Fruit fly (Drosophila melanogaster) whole organism, prepupa: Measurements from ENCODE around the gene CG44005.

Experiments
- CG10669 ChIP-seq: fragments of 200-800 bp; sonication (Bioruptor generic); optimal IDR thresholded peaks from 3 replicates; lab custom pipeline; 2018; ENCODE audit warnings: missing biosample characterization, mild to moderate bottlenecking, missing genetic modification characterization, moderate library complexity
- CG11762 ChIP-seq: fragments of 200-800 bp; sonication (Bioruptor generic); optimal IDR thresholded peaks from 3 replicates; lab custom pipeline; 2016; ENCODE audit warnings: missing biosample characterization, missing genetic modification characterization; ENCODE audit not compliant: insufficient read depth
- CG11902 ChIP-seq: fragments of 200-800 bp; sonication (Bioruptor generic); optimal IDR thresholded peaks from 3 replicates; lab custom pipeline; 2016; ENCODE audit warnings: missing biosample characterization, missing genetic modification characterization
- CG15336 ChIP-seq: fragments of 200-800 bp; sonication (Bioruptor generic); IDR thresholded peaks from 2 replicates; pipeline ENCODE4 v1.3.6; 2022; ENCODE audit warnings: missing biosample characterization, missing genetic modification characterization
- CG1621 ChIP-seq: fragments of 200-800 bp; sonication (Bioruptor generic); optimal IDR thresholded peaks from 3 replicates; lab custom pipeline; 2018; ENCODE audit warnings: missing biosample characterization, mild to moderate bottlenecking, missing genetic modification characterization
- CG3032 ChIP-seq: fragments of 200-800 bp; optimal IDR thresholded peaks from 2 replicates; lab custom pipeline; 2019; ENCODE audit warnings: missing biosample characterization, mild to moderate bottlenecking, missing genetic modification characterization, moderate library complexity
- CG34406 ChIP-seq: fragments of 200-800 bp; sonication (Bioruptor generic); optimal IDR thresholded peaks from 3 replicates; lab custom pipeline; 2016; ENCODE audit warnings: missing biosample characterization, missing genetic modification characterization
- CG3919 ChIP-seq: fragments of 200-800 bp; sonication (Bioruptor generic); optimal IDR thresholded peaks from 3 replicates; lab custom pipeline; 2016; ENCODE audit warnings: missing biosample characterization, missing genetic modification characterization
- CG4318 ChIP-seq: fragments of 200-800 bp; sonication (Bioruptor generic); optimal IDR thresholded peaks from 3 replicates; lab custom pipeline; 2017; ENCODE audit warnings: missing biosample characterization, mild to moderate bottlenecking, missing genetic modification characterization
- CG6163 ChIP-seq: fragments of 200-800 bp; sonication (Bioruptor generic); IDR thresholded peaks from 3 replicates; pipeline ENCODE4 v1.3.6; 2022; ENCODE audit warnings: missing biosample characterization, missing genetic modification characterization
- CG6276 ChIP-seq: fragments of 200-800 bp; sonication (Bioruptor generic); optimal IDR thresholded peaks from 2 replicates; lab custom pipeline; 2017; ENCODE audit warnings: missing biosample characterization, mild to moderate bottlenecking, missing genetic modification characterization
- CG7368 ChIP-seq: fragments of 200-800 bp; sonication (Bioruptor generic); optimal IDR thresholded peaks from 3 replicates; lab custom pipeline; 2016; ENCODE audit warnings: missing biosample characterization, missing genetic modification characterization
- CG8119 ChIP-seq: fragments of 200-800 bp; sonication (Bioruptor generic); IDR thresholded peaks from 3 replicates; pipeline ENCODE4 v1.3.6; 2022; ENCODE audit warnings: missing biosample characterization, missing genetic modification characterization
- CG8319 ChIP-seq: fragments of 200-800 bp; sonication (Bioruptor generic); optimal IDR thresholded peaks from 3 replicates; lab custom pipeline; 2016; ENCODE audit warnings: missing biosample characterization, missing genetic modification characterization
- CG8632 ChIP-seq: fragments of 200-800 bp; sonication (Bioruptor generic); optimal IDR thresholded peaks from 3 replicates; lab custom pipeline; 2016; ENCODE audit warnings: missing biosample characterization, missing genetic modification characterization
- CG9139 ChIP-seq: fragments of 200-800 bp; sonication (Bioruptor generic); optimal IDR thresholded peaks from 3 replicates; lab custom pipeline; 2017; ENCODE audit warnings: missing biosample characterization, mild to moderate bottlenecking, missing genetic modification characterization
- Eip78C ChIP-seq: fragments of 200-800 bp; sonication (Bioruptor generic); peaks from one replicate; lab custom pipeline; 2016; ENCODE audit warnings: missing biosample characterization, missing genetic modification characterization
- Ets96B ChIP-seq: fragments of 200-800 bp; optimal IDR thresholded peaks from 2 replicates; lab custom pipeline; 2019; ENCODE audit warnings: missing biosample characterization, mild to moderate bottlenecking, missing genetic modification characterization, moderate library complexity
- Lpt ChIP-seq: fragments of 200-800 bp; sonication (Bioruptor generic); optimal IDR thresholded peaks from 3 replicates; lab custom pipeline; 2016; ENCODE audit warnings: missing biosample characterization, missing genetic modification characterization
- Met ChIP-seq: fragments of 200-800 bp; sonication (Bioruptor generic); optimal IDR thresholded peaks from 3 replicates; lab custom pipeline; 2016; ENCODE audit warnings: missing biosample characterization, missing genetic modification characterization
- Sox102F ChIP-seq: fragments of 200-800 bp; sonication (Bioruptor generic); optimal IDR thresholded peaks from 2 replicates; lab custom pipeline; 2016; ENCODE audit warnings: missing biosample characterization, mild to moderate bottlenecking, missing genetic modification characterization
- Sox15 ChIP-seq: fragments of 200-800 bp; sonication (Bioruptor generic); optimal IDR thresholded peaks from 3 replicates; lab custom pipeline; 2016; ENCODE audit warnings: missing biosample characterization, missing genetic modification characterization
- achi ChIP-seq: fragments of 200-800 bp; sonication (Bioruptor generic); optimal IDR thresholded peaks from 3 replicates; lab custom pipeline; 2016; ENCODE audit warnings: missing biosample characterization, missing genetic modification characterization
- cyc ChIP-seq: fragments of 200-800 bp; sonication (Bioruptor generic); optimal IDR thresholded peaks from 3 replicates; lab custom pipeline; 2016; ENCODE audit warnings: missing biosample characterization, missing genetic modification characterization
- dac ChIP-seq: fragments of 200-800 bp; sonication (Bioruptor generic); optimal IDR thresholded peaks from 2 replicates; lab custom pipeline; 2017; ENCODE audit warnings: missing biosample characterization, mild to moderate bottlenecking, missing genetic modification characterization
- dsx ChIP-seq: fragments of 200-800 bp; optimal IDR thresholded peaks from 3 replicates; lab custom pipeline; 2019; ENCODE audit warnings: missing biosample characterization, mild to moderate bottlenecking, missing genetic modification characterization, moderate library complexity; ENCODE audit not compliant: poor library complexity, severe bottlenecking
- eg ChIP-seq: fragments of 200-800 bp; sonication (Bioruptor generic); IDR thresholded peaks from 3 replicates; pipeline ENCODE4 v1.3.6; 2022; ENCODE audit warnings: missing biosample characterization, missing genetic modification characterization
- esn ChIP-seq: fragments of 200-800 bp; sonication (Bioruptor generic); optimal IDR thresholded peaks from 2 replicates; lab custom pipeline; 2016; ENCODE audit warnings: missing biosample characterization, mild to moderate bottlenecking, missing genetic modification characterization, moderate library complexity
- fd59A ChIP-seq: fragments of 200-800 bp; sonication (Bioruptor generic); optimal IDR thresholded peaks from 2 replicates; lab custom pipeline; 2017; ENCODE audit warnings: missing biosample characterization, mild to moderate bottlenecking, missing genetic modification characterization, missing genetic modification reagents
- fd85E ChIP-seq: fragments of 200-800 bp; sonication (Bioruptor generic); optimal IDR thresholded peaks from 3 replicates; lab custom pipeline; 2016; ENCODE audit warnings: missing biosample characterization, missing genetic modification characterization
- fkh ChIP-seq: fragments of 200-800 bp; sonication (Bioruptor generic); optimal IDR thresholded peaks from 3 replicates; lab custom pipeline; 2017; ENCODE audit warnings: missing biosample characterization, mild to moderate bottlenecking, missing genetic modification characterization, moderate library complexity
- lz ChIP-seq: fragments of 200-800 bp; sonication (Bioruptor generic); optimal IDR thresholded peaks from 3 replicates; lab custom pipeline; 2016; ENCODE audit warnings: missing biosample characterization, missing genetic modification characterization
- net ChIP-seq: fragments of 200-800 bp; sonication (Bioruptor generic); optimal IDR thresholded peaks from 3 replicates; lab custom pipeline; 2016; ENCODE audit warnings: missing biosample characterization, missing genetic modification characterization
- salr ChIP-seq, 2 experiments: fragments of 200-800 bp; sonication (Bioruptor generic); optimal IDR thresholded peaks; 3 replicates each; lab custom pipeline; 2016 to 2018; ENCODE audit warnings: missing biosample characterization in 2 of 2, missing genetic modification characterization in 2 of 2, mild to moderate bottlenecking in 1 of 2
- spab ChIP-seq: fragments of 200-800 bp; sonication (Bioruptor generic); optimal IDR thresholded peaks from 2 replicates; lab custom pipeline; 2017; ENCODE audit warnings: missing biosample characterization, mild to moderate bottlenecking, missing genetic modification characterization, missing genetic modification reagents
- svp ChIP-seq: fragments of 200-800 bp; sonication (Bioruptor generic); peaks from one replicate; lab custom pipeline; 2016; ENCODE audit warnings: missing biosample characterization, missing genetic modification characterization
- topi ChIP-seq: fragments of 200-800 bp; sonication (Bioruptor generic); optimal IDR thresholded peaks from 3 replicates; lab custom pipeline; 2016; ENCODE audit warnings: missing biosample characterization, missing genetic modification characterization
- vri ChIP-seq: fragments of 200-800 bp; sonication (Bioruptor generic); optimal IDR thresholded peaks from 3 replicates; lab custom pipeline; 2016; ENCODE audit warnings: missing biosample characterization, mild to moderate bottlenecking, missing genetic modification characterization

CG44005 gene

DNA sequence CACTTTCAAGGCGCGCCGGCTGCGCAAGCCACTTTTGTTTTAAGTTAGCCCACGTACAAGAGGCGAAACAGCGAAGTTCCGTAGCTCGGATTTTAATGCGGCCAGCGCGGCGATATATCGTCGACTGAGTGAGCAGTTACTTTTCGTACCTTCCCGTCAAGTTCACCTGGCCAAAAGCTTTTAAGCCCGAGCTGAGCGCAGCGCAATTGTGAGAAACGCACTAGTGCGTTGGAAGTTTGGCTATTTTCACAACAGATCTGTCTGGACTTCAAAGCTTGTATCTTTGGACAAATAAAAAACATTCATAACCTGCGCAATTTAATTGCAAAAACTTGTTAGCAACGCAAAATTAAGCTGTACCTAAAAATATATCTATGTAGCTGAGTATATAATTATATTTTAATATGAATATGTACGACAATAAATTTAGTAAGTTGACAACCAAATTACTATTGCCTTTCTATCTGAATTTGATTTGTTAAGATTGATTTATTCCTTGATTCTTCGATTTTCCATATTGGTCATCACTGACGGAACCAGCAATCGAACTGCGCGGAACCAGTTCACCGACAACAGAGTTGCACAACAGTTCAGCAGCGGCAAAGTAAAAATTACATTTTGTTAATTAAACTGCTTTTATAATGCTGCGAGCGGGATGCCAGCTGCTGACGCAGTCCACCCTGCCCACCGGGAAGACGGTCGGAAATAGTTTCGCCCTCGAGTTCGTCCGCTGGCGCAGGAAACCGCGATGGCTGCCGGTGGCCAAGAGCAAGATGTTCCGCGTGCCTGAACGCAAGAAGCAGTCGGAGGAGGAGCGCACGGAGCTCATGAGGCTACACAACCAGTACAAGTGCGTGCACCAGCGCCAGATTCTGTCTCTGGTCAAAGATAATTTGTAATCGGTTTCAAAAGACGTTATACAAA is 34.4 kb upstream of the CG44005 start, which contains the start of the genes CG13698 and mRpS26 (continued):
- peak; percentile 50 for TF ChIP-seq CG8632 (GFP tag; lab: Kevin White, UChicago)
- peak; percentile 52; the same call in 2 of the 3 replicates for TF ChIP-seq eg (GFP tag; lab: Robert Waterston, UW)
- TF ChIP-seq CG34406 (GFP tag; lab: Kevin White, UChicago), result peak; percentile 76
- TF ChIP-seq CG6163 (GFP tag; lab: Robert Waterston, UW), result peak; percentile 18; the same call in 2 of the 3 replicates
- peak; percentile 55 for TF ChIP-seq dac (GFP tag; lab: Kevin White, UChicago)
- peak; percentile 24 for TF ChIP-seq fd59A (GFP tag; lab: Kevin White, UChicago)
- peak; percentile 81 for TF ChIP-seq CG3032 (tag; lab: Kevin White, UChicago)
- TF ChIP-seq CG15336 (GFP tag; lab: Robert Waterston, UW), result no peak
- TF ChIP-seq achi (GFP tag; lab: Kevin White, UChicago), result peak; percentile 67
- TF ChIP-seq Sox102F (GFP tag; lab: Kevin White, UChicago), result no peak
- peak; percentile 88 for TF ChIP-seq Eip78C (GFP tag; lab: Kevin White, UChicago)
- TF ChIP-seq net (GFP tag; lab: Kevin White, UChicago), result peak; percentile 1
- peak; percentile 64 for TF ChIP-seq Ets96B (tag; lab: Kevin White, UChicago)
- TF ChIP-seq cyc (GFP tag; lab: Kevin White, UChicago), result peak; percentile 42
- no peak for TF ChIP-seq fd85E (GFP tag; lab: Kevin White, UChicago)
- no peak for TF ChIP-seq CG9139 (GFP tag; lab: Kevin White, UChicago)
- TF ChIP-seq CG11762 (GFP tag; lab: Kevin White, UChicago), result peak; percentile 31
- TF ChIP-seq esn (GFP tag; lab: Kevin White, UChicago), result peak; percentile 74
- TF ChIP-seq spab (GFP tag; lab: Kevin White, UChicago), result no peak
- peak; percentile 46 for TF ChIP-seq CG11902
- peak; percentile 12 for TF ChIP-seq Lpt
- TF ChIP-seq CG8119 (GFP tag; lab: Robert Waterston, UW), result peak; percentile 37; the same call in 1 of the 3 replicates
- TF ChIP-seq Sox15 (GFP tag; lab: Kevin White, UChicago), result peak; percentile 58
- TF ChIP-seq CG8319 (GFP tag; lab: Kevin White, UChicago), result peak; percentile 38
- TF ChIP-seq CG3919, result peak; percentile 46
- TF ChIP-seq CG6276 (GFP tag; lab: Kevin White, UChicago), result no peak
- TF ChIP-seq topi (GFP tag; lab: Kevin White, UChicago), result peak; percentile 55
- no peak for TF ChIP-seq CG1621 (tag; lab: Kevin White, UChicago)
- TF ChIP-seq CG7368, result peak; percentile 39
- no peak for TF ChIP-seq Met (GFP tag; lab: Kevin White, UChicago)
- TF ChIP-seq svp (GFP tag; lab: Kevin White, UChicago), result no peak
- TF ChIP-seq dsx (GFP tag; lab: Kevin White, UChicago), result peak; percentile 96
- peak; percentile 4 for TF ChIP-seq vri
- peak in 1 of 2 experiments; percentile 17 for TF ChIP-seq salr (GFP tag; optimal IDR thresholded peaks at IDR 0.05; lab: Kevin White, UChicago)
- peak; percentile 69 for TF ChIP-seq lz
- peak; percentile 65 for TF ChIP-seq CG10669
- TF ChIP-seq fkh (GFP tag; lab: Kevin White, UChicago), result peak; percentile 50
- TF ChIP-seq CG4318 (GFP tag; lab: Kevin White, UChicago), result no peak
